Worm (Caenorhabditis elegans): Measurements from ENCODE around the gene W06D11.1.

ce11 chrX:12282911-12283310 lies 11.5 kb upstream of the W06D11.1 start, which contains the start of gene C04B4.2:
- TF ChIP-seq dao-5 (tag; optimal IDR thresholded peaks at IDR 0.05), result no peak
- TF ChIP-seq him-1 (tag; optimal IDR thresholded peaks at IDR 0.05), result no peak
- TF ChIP-seq W03F9.2 (tag; optimal IDR thresholded peaks at IDR 0.05), result no peak

Data from whole organism, L4/young adult.